Worm (Caenorhabditis elegans): ENCODE results near the gene T07G12.3.

The T07G12.3 gene

DNA sequence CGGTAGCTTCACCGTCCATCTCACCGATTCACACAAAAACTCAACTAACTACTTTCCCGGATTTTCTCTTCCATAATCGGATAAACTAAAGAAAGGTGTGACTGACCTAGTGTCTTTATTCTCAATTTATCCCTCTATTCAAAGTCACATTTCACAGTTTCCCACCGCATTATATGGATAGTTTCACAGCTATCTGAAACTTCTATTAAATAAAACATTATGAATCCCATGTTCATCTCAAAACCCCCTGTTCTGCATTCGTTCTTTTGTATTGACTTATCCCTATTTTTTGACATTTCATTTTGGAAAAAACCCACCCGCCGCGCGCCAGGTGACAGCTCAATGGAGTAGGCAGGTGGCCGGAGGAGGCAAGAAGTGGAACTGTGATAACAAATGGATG is 34.1 kb downstream of the T07G12.3 start:
- TF ChIP-seq dao-5 (tag; optimal IDR thresholded peaks at IDR 0.05) (no peak), W03F9.2 (tag; optimal IDR thresholded peaks at IDR 0.05) (no peak), him-1 (tag; optimal IDR thresholded peaks at IDR 0.05) (no peak)

DNA sequence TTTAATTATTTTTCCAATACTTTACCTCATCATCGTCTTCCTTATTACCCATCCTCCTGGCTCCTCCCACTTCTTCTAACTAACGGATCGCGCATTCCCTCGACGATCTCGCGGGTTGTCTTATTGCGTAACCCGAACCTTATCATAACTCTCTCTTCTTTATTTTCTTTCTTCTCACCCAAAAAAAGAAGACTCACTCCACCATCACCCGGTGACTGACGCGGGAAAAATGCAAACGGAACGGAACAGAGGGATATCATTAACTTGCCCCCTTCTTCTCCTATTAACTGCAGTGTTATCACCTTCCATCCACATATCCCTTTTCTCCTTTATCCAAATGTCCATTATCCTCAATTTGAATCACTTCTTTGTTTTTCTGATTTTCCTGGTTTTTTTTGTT is 36.3 kb downstream of the T07G12.3 start:
- TF ChIP-seq W03F9.2 (tag; optimal IDR thresholded peaks at IDR 0.05): no peak
- no peak for TF ChIP-seq dao-5 (tag; optimal IDR thresholded peaks at IDR 0.05)
- TF ChIP-seq him-1 (tag; optimal IDR thresholded peaks at IDR 0.05): no peak

DNA sequence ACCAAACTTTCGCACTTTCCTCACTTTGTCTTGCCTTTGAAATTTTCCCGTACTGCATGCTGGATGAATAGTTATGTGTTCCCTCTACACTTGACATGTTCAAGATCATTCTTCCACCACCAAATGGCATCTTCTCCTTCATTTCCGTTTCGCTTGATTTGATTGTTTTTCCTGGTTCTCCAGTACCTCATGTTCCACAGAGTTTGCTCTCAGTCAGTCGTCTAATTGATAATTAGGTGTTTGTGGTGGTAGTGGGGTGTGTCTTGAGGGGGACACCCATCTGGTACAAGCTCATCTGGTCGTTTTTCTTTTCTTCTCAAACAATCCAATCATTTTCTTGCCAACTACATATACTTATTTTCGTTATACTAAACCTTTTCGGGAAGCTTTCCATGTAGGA is 37.3 kb downstream of the T07G12.3 start:
- no peak for TF ChIP-seq dao-5 (tag; optimal IDR thresholded peaks at IDR 0.05)
- no peak for TF ChIP-seq W03F9.2 (tag; optimal IDR thresholded peaks at IDR 0.05)

DNA sequence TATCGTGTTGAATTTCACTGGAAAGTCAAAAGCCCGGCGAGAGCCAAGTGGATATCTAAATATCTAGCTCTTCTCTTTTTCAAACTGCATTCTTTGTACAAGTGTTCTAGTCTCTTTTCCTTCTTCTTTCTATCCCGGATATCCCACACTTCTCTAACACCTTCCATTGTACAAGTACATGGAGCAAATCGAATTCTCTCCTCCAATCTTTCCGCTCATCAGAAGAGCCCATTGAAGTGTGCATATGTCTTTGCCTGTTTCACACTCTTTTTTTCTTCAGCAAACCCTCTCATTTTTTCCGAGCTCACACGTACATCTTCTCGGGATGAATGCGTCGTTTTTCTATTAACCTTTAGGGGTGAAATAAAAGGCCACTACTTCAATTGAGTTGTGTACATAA is 39.7 kb downstream of the T07G12.3 start:
- TF ChIP-seq dao-5 (tag; optimal IDR thresholded peaks at IDR 0.05): no peak
- TF ChIP-seq W03F9.2 (tag; optimal IDR thresholded peaks at IDR 0.05): no peak
- no peak for TF ChIP-seq him-1 (tag; optimal IDR thresholded peaks at IDR 0.05)

DNA sequence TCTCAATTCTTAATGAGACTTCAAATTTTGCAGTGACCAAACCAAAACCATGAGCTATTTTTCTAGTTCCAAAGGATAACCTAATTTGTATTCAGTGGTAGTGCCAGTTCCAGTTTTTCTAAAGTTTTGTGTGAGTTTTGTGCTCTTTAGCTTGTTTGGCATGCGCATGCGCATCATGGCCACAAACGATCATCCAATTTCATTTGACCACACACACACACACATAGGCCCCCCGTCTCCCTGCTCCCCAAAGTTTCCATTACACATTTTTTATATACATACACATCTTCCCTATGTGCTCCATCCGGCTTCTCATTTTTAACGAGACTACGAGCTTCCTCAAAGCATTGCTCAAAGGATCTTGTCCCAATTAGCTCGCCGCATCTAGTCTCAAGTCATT is 40.7 kb downstream of the T07G12.3 start:
- TF ChIP-seq dao-5 (tag; optimal IDR thresholded peaks at IDR 0.05): no peak
- no peak for TF ChIP-seq him-1 (tag; optimal IDR thresholded peaks at IDR 0.05)
- no peak for TF ChIP-seq W03F9.2 (tag; optimal IDR thresholded peaks at IDR 0.05)

DNA sequence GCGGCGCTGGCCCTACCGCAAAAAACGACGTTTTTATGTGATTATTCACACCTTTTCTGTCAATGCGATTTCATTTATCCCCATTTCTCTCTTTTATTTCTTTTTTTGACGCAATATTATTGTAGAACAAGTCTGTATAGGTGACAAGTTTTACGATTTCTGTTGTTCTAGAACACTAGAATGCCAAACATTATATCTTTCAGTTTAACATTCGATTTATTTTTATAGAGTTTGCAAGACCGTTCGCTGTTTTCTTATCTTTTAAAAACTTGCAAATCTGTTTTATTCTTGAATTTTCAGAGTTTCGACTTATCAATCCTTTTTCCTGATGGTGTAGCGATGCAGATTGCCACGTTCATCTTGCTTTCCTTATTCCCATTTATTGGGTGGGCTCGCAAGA is 42.3 kb downstream of the T07G12.3 start, which contains the start of gene efn-2:
Gene efn-2, plus strand, starts transcription at position 301 of the 400 bp plus-strand sequence.
- TF ChIP-seq dao-5 (tag; optimal IDR thresholded peaks at IDR 0.05): no peak
- TF ChIP-seq him-1 (tag; optimal IDR thresholded peaks at IDR 0.05): no peak
- TF ChIP-seq W03F9.2 (tag; optimal IDR thresholded peaks at IDR 0.05): no peak

DNA sequence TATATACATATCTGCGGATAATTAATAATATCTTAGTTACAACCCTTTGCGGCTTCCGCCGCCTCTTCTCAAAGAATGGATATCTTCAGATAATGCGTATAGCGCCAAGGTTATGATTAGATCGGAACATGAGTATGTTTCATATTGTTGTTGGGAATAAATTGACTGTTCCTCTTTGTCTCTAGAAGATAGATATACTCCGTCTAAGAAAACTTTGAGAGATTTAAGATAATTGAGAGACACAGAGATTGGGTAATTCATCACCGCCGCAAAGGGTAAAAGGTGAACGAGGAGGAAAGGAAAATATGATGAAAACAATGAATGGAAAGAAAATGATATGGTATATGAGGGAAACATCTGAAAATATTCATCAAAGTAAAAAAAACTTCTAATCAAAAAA is 42.9 kb downstream of the T07G12.3 start:
- TF ChIP-seq W03F9.2 (tag; optimal IDR thresholded peaks at IDR 0.05) (no peak), dao-5 (tag; optimal IDR thresholded peaks at IDR 0.05) (no peak), him-1 (tag; optimal IDR thresholded peaks at IDR 0.05) (no peak)

DNA sequence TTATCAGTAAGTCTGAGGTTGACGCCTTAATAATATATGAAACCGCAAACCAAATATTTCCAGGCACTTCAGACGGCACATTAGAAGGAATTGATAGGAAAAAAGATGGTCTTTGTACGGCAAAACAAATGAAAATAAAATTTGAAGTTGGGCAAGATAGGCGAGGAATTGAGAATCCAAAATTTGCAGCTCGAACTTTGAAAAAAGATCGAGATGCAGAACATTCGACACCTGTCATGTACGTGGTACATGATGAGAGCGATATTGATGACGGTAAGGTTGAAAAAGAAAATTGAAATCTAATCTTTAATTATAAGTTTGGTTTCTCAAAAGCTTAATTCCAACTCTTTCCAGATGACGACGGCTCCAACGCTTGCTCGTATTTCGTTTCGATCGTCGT is 43.9 kb downstream of the T07G12.3 start:
- TF ChIP-seq him-1 (tag; optimal IDR thresholded peaks at IDR 0.05) (no peak), dao-5 (tag; optimal IDR thresholded peaks at IDR 0.05) (no peak), W03F9.2 (tag; optimal IDR thresholded peaks at IDR 0.05) (no peak)

DNA sequence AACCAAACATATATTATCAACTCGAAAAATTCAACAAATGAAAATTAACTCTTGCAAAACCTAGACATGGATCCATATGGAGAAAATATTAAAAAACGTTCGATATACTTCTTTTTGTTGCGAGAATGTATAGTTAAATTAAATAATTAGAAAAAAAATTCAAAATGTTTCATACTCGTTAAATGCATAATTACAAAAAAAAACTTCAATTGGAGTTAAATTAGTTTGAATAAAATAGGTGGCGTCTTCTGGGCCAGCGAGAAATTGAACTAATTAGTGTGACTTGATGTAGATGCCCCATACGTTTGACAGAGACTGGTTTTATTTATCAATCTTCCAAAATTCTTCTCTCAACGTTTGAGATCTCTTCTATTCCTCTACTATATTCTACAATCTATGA is 44.6 kb downstream of the T07G12.3 start, which contains the start of gene lgc-43:
Gene lgc-43, plus strand, starts transcription at position 301 of the 400 bp plus-strand sequence.
- no peak for TF ChIP-seq W03F9.2 (tag; optimal IDR thresholded peaks at IDR 0.05)
- no peak for TF ChIP-seq dao-5 (tag; optimal IDR thresholded peaks at IDR 0.05)
- TF ChIP-seq him-1 (tag; optimal IDR thresholded peaks at IDR 0.05): no peak

DNA sequence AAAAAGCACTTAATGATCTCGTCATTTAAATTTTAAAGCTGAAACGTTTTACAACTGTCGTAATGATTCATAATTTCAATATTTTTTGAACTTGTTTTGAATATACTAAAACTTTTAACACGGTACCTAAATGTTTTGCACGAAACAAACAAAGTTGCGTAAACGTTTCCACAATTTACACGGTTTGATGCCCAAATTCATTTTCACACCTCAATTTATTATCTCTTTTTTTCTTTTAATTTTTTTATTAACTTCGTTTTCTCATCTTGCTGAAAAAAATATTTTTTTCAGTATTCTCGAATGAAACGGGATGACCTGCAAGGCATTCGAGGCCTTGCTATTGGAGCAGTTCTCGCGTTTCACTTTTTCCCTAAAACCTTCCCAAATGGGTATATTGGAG is 50.5 kb downstream of the T07G12.3 start, which contains the start of gene oac-8:
Gene oac-8, plus strand, starts transcription at position 301 of the 400 bp plus-strand sequence.
- TF ChIP-seq him-1 (tag; optimal IDR thresholded peaks at IDR 0.05) (no peak), W03F9.2 (tag; optimal IDR thresholded peaks at IDR 0.05) (no peak)

All from whole organism, L4/young adult.